Fruit fly (Drosophila melanogaster): Measurements from ENCODE around the gene CG33679.

DNA sequence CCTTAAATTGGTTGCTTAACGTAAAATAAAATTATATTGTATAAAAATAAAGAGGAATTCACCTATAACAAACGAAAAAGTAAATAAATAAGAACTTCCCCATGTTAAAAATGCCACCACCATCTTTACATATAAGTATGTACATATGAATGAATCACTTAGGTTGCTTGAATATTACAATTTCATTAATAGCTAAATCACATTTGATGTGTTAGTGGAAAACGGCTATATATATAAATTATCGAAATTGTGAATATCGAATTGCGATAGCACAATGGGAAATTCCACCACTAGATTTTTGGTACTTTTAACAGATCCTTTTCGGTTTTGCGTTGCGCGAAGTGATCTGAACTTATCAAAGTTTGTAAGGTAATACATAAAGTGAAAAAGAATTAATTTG lies 3.3 kb downstream of the CG33679 start, which contains the start of the genes solo and vas:
- TF ChIP-seq Clk (GFP tag; optimal IDR thresholded peaks at IDR 0.05) (no peak), Mnt (GFP tag; optimal IDR thresholded peaks at IDR 0.05) (no peak), bab1 (GFP tag; optimal IDR thresholded peaks at IDR 0.05) (no peak), CG5204 (GFP tag; optimal IDR thresholded peaks at IDR 0.05) (no peak), CG7101 (tag; optimal IDR thresholded peaks at IDR 0.05) (no peak), CG12768 (GFP tag; optimal IDR thresholded peaks at IDR 0.05) (no peak), cnc (optimal IDR thresholded peaks at IDR 0.05) (no peak)
